Worm (Caenorhabditis elegans): ENCODE data around the gene F42A6.1.

- TF ChIP-seq med-1 (GFP tag; optimal IDR thresholded peaks at IDR 0.05; ENCODE audit: insufficient read depth) (no peak), ztf-29 (GFP tag; IDR thresholded peaks at IDR 0.05) (no peak), cog-1 (tag; optimal IDR thresholded peaks at IDR 0.05) (no peak), T22C8.4 (GFP tag; IDR thresholded peaks at IDR 0.05) (no peak), ref-1 (GFP tag; conservative IDR thresholded peaks at IDR 0.05) (no peak)
Observed at ce11 chrIV:3345484-3345883, 9.4 kb upstream of the F42A6.1 start.

Data from whole organism, midembryonic.